Worm (Caenorhabditis elegans) whole organism, young adult: ENCODE results near the gene F38A5.8.

Experiments used
- B0035.1 ChIP-seq: sonication (generic microtip); optimal IDR thresholded peaks from 2 replicates; lab custom pipeline; 2016; ENCODE audit warnings: missing genetic modification characterization, mild to moderate bottlenecking, missing compliant biosample characterization, missing genotype, missing genetic modification reagents
- B0261.1 ChIP-seq: sonication (generic microtip); optimal IDR thresholded peaks from 2 replicates; lab custom pipeline; 2016; ENCODE audit warnings: mild to moderate bottlenecking, missing genetic modification characterization, moderate library complexity, missing compliant biosample characterization
- B0336.3 ChIP-seq: fragments of 200-800 bp; sonication (Bioruptor generic); IDR thresholded peaks from 2 replicates; pipeline ENCODE4 v1.3.6; 2022; ENCODE audit warnings: missing genetic modification characterization, missing compliant biosample characterization
- D2030.7 ChIP-seq: fragments of 200-800 bp; sonication (Bioruptor generic); IDR thresholded peaks from 2 replicates; pipeline ENCODE4 v1.3.6; 2022; ENCODE audit warnings: missing genetic modification reagents, missing genetic modification characterization, missing compliant biosample characterization
- F23B12.7 ChIP-seq: sonication (generic microtip); optimal IDR thresholded peaks from 2 replicates; lab custom pipeline; 2017; ENCODE audit warnings: missing genetic modification characterization, mild to moderate bottlenecking, missing compliant biosample characterization, antibody characterized with exemption, moderate library complexity; ENCODE audit not compliant: insufficient read depth
- T07F8.4 ChIP-seq: sonication (generic microtip); optimal IDR thresholded peaks from 2 replicates; lab custom pipeline; 2016; ENCODE audit warnings: mild to moderate bottlenecking, missing genetic modification characterization, moderate library complexity, missing compliant biosample characterization
- atf-7 ChIP-seq: sonication (generic microtip); optimal IDR thresholded peaks from 2 replicates; lab custom pipeline; 2017; ENCODE audit warnings: mild to moderate bottlenecking, missing genetic modification characterization, missing compliant biosample characterization
- attf-5 ChIP-seq: fragments of 200-800 bp; sonication (Bioruptor generic); optimal IDR thresholded peaks from 2 replicates; lab custom pipeline; 2018; ENCODE audit warnings: mild to moderate bottlenecking, missing genetic modification characterization, missing compliant biosample characterization
- cebp-1 ChIP-seq, 2 experiments: fragments of 200-800 bp in 1 of 2; sonication (Bioruptor generic) in 1 of 2; sonication (generic microtip) in 1 of 2; IDR thresholded peaks in 1 of 2; optimal IDR thresholded peaks in 1 of 2; 2 replicates each; pipeline versions ENCODE4 v1.3.6 to Lab custom; 2017 to 2022; ENCODE audit warnings: missing compliant biosample characterization in 2 of 2, missing genetic modification characterization in 2 of 2, mild to moderate bottlenecking in 1 of 2, missing genetic modification reagents in 1 of 2, moderate library complexity in 1 of 2
- dpff-1 ChIP-seq: sonication (generic microtip); optimal IDR thresholded peaks from 2 replicates; lab custom pipeline; 2017; ENCODE audit warnings: mild to moderate bottlenecking, missing genetic modification characterization, missing compliant biosample characterization
- egl-18 ChIP-seq: fragments of 200-800 bp; sonication (Bioruptor generic); IDR thresholded peaks from 2 replicates; pipeline ENCODE4 v1.3.6; 2022; ENCODE audit warnings: missing genetic modification reagents, missing genetic modification characterization, missing compliant biosample characterization
- egrh-3 ChIP-seq: fragments of 200-800 bp; sonication (Bioruptor generic); IDR thresholded peaks from 2 replicates; pipeline ENCODE4 v1.3.6; 2022; ENCODE audit warnings: missing genetic modification reagents, missing genetic modification characterization, missing compliant biosample characterization
- ets-4 ChIP-seq: fragments of 200-800 bp; sonication (Bioruptor generic); optimal IDR thresholded peaks from 2 replicates; lab custom pipeline; 2018; ENCODE audit warnings: mild to moderate bottlenecking, missing genetic modification characterization, missing compliant biosample characterization
- hmg-1.2 ChIP-seq: fragments of 200-800 bp; sonication (Bioruptor generic); IDR thresholded peaks from 2 replicates; pipeline ENCODE4 v1.3.6; 2022; ENCODE audit warnings: missing genetic modification reagents, missing genetic modification characterization, missing compliant biosample characterization
- hrde-1 ChIP-seq: sonication (generic microtip); optimal IDR thresholded peaks from 2 replicates; lab custom pipeline; 2016; ENCODE audit warnings: missing genetic modification characterization, mild to moderate bottlenecking, missing compliant biosample characterization, moderate library complexity, missing genotype, missing genetic modification reagents, borderline replicate concordance
- hsf-1 ChIP-seq: fragments of 200-800 bp; sonication (Bioruptor generic); IDR thresholded peaks from 2 replicates; pipeline ENCODE4 v1.3.6; 2022; ENCODE audit warnings: missing genetic modification reagents, missing genetic modification characterization, missing compliant biosample characterization
- lag-1 ChIP-seq: fragments of 200-800 bp; sonication (Bioruptor generic); IDR thresholded peaks from 2 replicates; pipeline ENCODE4 v1.3.6; 2022; ENCODE audit warnings: missing genetic modification reagents, missing genetic modification characterization, missing compliant biosample characterization
- lsl-1 ChIP-seq: fragments of 200-800 bp; sonication (Bioruptor generic); optimal IDR thresholded peaks from 2 replicates; lab custom pipeline; 2018; ENCODE audit warnings: mild to moderate bottlenecking, missing genetic modification characterization, moderate library complexity, missing compliant biosample characterization
- lsy-27 ChIP-seq: sonication (generic microtip); optimal IDR thresholded peaks from 2 replicates; lab custom pipeline; 2017; ENCODE audit warnings: missing genetic modification characterization, mild to moderate bottlenecking, missing compliant biosample characterization, antibody characterized with exemption, missing genotype, borderline replicate concordance; ENCODE audit not compliant: insufficient read depth
- madf-6 ChIP-seq: fragments of 200-800 bp; sonication (Bioruptor generic); IDR thresholded peaks from 2 replicates; pipeline ENCODE4 v1.3.6; 2022; ENCODE audit warnings: missing genetic modification reagents, missing genetic modification characterization, missing compliant biosample characterization
- mcd-1 ChIP-seq: fragments of 200-800 bp; sonication (Bioruptor generic); IDR thresholded peaks from 2 replicates; pipeline ENCODE4 v1.3.6; 2022; ENCODE audit warnings: missing genetic modification reagents, missing genetic modification characterization, missing compliant biosample characterization
- nfya-1 ChIP-seq: sonication (generic microtip); optimal IDR thresholded peaks from 2 replicates; lab custom pipeline; 2017; ENCODE audit warnings: antibody characterized with exemption, missing compliant biosample characterization, missing genetic modification characterization, borderline replicate concordance; ENCODE audit not compliant: insufficient read depth
- nhr-80 ChIP-seq: sonication (generic microtip); optimal IDR thresholded peaks from 2 replicates; lab custom pipeline; 2016; ENCODE audit warnings: missing genetic modification characterization, missing compliant biosample characterization
- rcor-1 ChIP-seq: fragments of 200-800 bp; sonication (Bioruptor generic); IDR thresholded peaks from 2 replicates; pipeline ENCODE4 v1.3.6; 2022; ENCODE audit warnings: missing genetic modification reagents, missing genetic modification characterization, missing compliant biosample characterization
- repo-1 ChIP-seq: sonication (generic microtip); optimal IDR thresholded peaks from 2 replicates; lab custom pipeline; 2017; ENCODE audit warnings: mild to moderate bottlenecking, missing genetic modification characterization, missing compliant biosample characterization
- rpc-1 ChIP-seq, 2 experiments: fragments of 150-350 bp in 1 of 2; sonication (generic microtip) in 1 of 2; optimal IDR thresholded peaks; 2 replicates each; lab custom pipeline; 2014 to 2018; ENCODE audit warnings: missing biosample characterization in 1 of 2, missing genetic modification characterization in 1 of 2, missing genetic modification reagents in 1 of 2, missing genotype in 1 of 2
- snpc-1.1 ChIP-seq: sonication (generic microtip); optimal IDR thresholded peaks from 2 replicates; lab custom pipeline; 2017; ENCODE audit warnings: missing genetic modification characterization, mild to moderate bottlenecking, missing compliant biosample characterization, antibody characterized with exemption, moderate library complexity, missing genotype, missing genetic modification reagents; ENCODE audit not compliant: insufficient read depth
- snpc-4 ChIP-seq, 5 experiments: fragments of 150-350 bp in 1 of 5; sonication (generic microtip) in 4 of 5; optimal IDR thresholded peaks; 2 replicates each; lab custom pipeline; 2014 to 2018; ENCODE audit warnings: missing genetic modification characterization in 5 of 5, missing biosample characterization in 3 of 5, antibody characterized with exemption in 2 of 5, mild to moderate bottlenecking in 2 of 5, missing compliant biosample characterization in 2 of 5, missing genotype in 2 of 5, moderate library complexity in 2 of 5, missing genetic modification reagents in 1 of 5
- sptf-2 ChIP-seq: fragments of 200-800 bp; sonication (Bioruptor generic); optimal IDR thresholded peaks from 2 replicates; lab custom pipeline; 2018; ENCODE audit warnings: mild to moderate bottlenecking, missing genetic modification characterization, missing compliant biosample characterization
- tlf-1 ChIP-seq: fragments of 200-800 bp; sonication (Bioruptor generic); optimal IDR thresholded peaks from 2 replicates; lab custom pipeline; 2018; ENCODE audit warnings: mild to moderate bottlenecking, missing genetic modification characterization, missing compliant biosample characterization
- unc-62 ChIP-seq: fragments of 150-350 bp; optimal IDR thresholded peaks from 2 replicates; lab custom pipeline; 2014; ENCODE audit warnings: missing biosample characterization, missing genetic modification reagents, missing genetic modification characterization
- zfh-2 ChIP-seq: fragments of 200-800 bp; sonication (Bioruptor generic); conservative IDR thresholded peaks from 2 replicates; pipeline ENCODE4 v1.3.6; 2022; ENCODE audit warnings: missing genetic modification reagents, missing genetic modification characterization, missing compliant biosample characterization

The F38A5.8 gene

DNA sequence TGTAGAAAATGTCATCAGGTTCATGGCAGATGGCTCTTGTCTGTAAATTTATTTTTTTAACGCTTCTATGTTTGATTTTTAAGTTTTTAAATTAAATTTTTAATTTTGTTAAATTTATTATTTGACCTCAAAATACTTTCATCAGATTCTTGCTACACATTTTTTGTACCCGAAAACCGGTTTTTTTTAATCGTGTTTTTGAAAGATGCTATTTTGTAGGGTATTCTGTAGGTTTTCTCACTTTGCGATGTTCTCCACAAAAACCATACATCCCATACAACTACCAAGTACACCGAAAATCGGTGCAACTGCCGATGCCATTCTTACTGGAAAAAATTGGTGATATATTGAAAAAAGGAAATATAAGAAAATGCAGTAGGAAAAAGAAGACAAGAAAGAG is 6.3 kb downstream of the F38A5.8 start, which contains the start of gene nstp-2:
Gene nstp-2 (minus strand): TSS at position 326 of the 400 bp plus-strand sequence.
- TF ChIP-seq dpff-1 (tag; lab: Kevin White, UChicago) (no peak), B0336.3 (GFP tag; lab: Robert Waterston, UW) (no peak), ets-4 (GFP tag; lab: Kevin White, UChicago) (no peak), egrh-3 (no peak), B0261.1 (tag; lab: Kevin White, UChicago) (no peak), repo-1 (tag; lab: Kevin White, UChicago) (no peak), rpc-1 (optimal IDR thresholded peaks at IDR 0.05; lab: Kevin White, UChicago) (no peak), rpc-1 (tag; optimal IDR thresholded peaks at IDR 0.05; lab: Kevin White, UChicago) (no peak), B0035.1 (no peak), tlf-1 (GFP tag; lab: Kevin White, UChicago) (no peak), atf-7 (tag; lab: Kevin White, UChicago) (no peak), sptf-2 (GFP tag; lab: Kevin White, UChicago) (no peak), lag-1 (GFP tag; lab: Robert Waterston, UW) (no peak), unc-62 (GFP tag; lab: Kevin White, UChicago) (no peak)

DNA sequence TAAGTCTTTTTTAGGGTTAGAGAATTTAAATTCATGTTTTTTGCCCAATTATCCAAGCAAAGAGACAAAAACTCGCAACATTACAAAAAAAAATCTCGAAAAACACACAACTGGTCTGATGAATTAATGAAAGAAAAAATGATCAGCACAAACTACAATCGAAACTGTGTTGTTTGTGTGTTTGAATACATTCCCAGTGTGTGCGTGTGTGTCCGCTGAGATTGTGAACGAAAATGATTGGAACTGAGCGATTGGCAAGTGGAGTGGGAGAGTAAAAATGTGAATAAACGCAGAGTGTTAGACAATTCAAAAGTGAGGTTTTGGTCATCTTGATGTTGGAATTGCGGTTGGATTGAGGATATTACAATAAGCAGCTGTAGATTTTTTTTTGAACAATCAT is 7.0 kb downstream of the F38A5.8 start:
- no peak for TF ChIP-seq hrde-1 (tag; lab: Kevin White, UChicago)
- no peak for TF ChIP-seq cebp-1 (GFP tag; IDR thresholded peaks at IDR 0.05; lab: Robert Waterston, UW)
- peak; percentile 5 for TF ChIP-seq cebp-1 (tag; optimal IDR thresholded peaks at IDR 0.05; lab: Kevin White, UChicago)
- TF ChIP-seq, all 124 proteins: peak for 1

- TF ChIP-seq nhr-80 (tag; lab: Kevin White, UChicago) (peak; percentile 6), lsy-27 (no peak)
Measured at ce11 chrIV:6607059-6607458, 7.5 kb downstream of the F38A5.8 start.

DNA sequence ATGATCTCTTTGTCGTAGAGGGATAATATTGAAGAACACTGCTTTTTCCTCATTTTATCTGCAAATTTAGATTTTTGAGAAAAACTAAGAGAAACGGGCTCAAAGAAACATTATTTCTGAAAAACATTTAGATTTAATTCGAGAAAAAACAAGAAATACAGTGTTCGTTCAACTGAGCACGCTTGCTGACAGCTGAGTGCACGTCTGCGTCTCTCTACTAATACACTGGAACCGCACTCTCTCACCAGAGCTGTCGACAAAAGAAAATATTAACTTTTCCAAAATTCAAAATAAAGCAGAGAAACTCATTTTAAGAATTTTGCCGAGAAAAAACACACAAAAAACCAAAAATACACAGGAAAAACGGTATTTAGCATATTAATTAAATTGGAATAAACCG is 13.7 kb downstream of the F38A5.8 start, which contains the start of gene drh-1:
Gene drh-1 (minus strand): TSS at position 58 of the 400 bp plus-strand sequence.
- peak; percentile 32 for TF ChIP-seq lsl-1
- TF ChIP-seq snpc-1.1 = no peak
- TF ChIP-seq zfh-2 (GFP tag; lab: Robert Waterston, UW) = no peak
- TF ChIP-seq hmg-1.2 (GFP tag; lab: Robert Waterston, UW) = peak; percentile 100
- TF ChIP-seq snpc-4 (GFP tag; optimal IDR thresholded peaks at IDR 0.05; lab: Kevin White, UChicago) = no peak
- peak in 3 of 4 experiments; percentile 67 to 82 (median 74) for TF ChIP-seq snpc-4 (tag; optimal IDR thresholded peaks at IDR 0.05; lab: Kevin White, UChicago)
- TF ChIP-seq T07F8.4 (tag; lab: Kevin White, UChicago) = no peak
- TF ChIP-seq nfya-1 (tag; lab: Kevin White, UChicago) = no peak
- TF ChIP-seq hsf-1 (GFP tag; lab: Robert Waterston, UW) = peak; percentile 45; the same call in 1 of the 2 replicates
- TF ChIP-seq D2030.7 = peak; percentile 36; the same call in 1 of the 2 replicates
- TF ChIP-seq F23B12.7 (tag; lab: Kevin White, UChicago) = peak; percentile 16
- TF ChIP-seq egl-18 (GFP tag; lab: Robert Waterston, UW) = no peak
- peak; percentile 51; the same call in 1 of the 2 replicates for TF ChIP-seq mcd-1 (GFP tag; lab: Robert Waterston, UW)
- TF ChIP-seq madf-6 = peak; percentile 31; the same call in 1 of the 2 replicates
- no peak for TF ChIP-seq rcor-1 (GFP tag; lab: Robert Waterston, UW)
- peak; percentile 27 for TF ChIP-seq attf-5 (GFP tag; lab: Kevin White, UChicago)
